Fruit fly (Drosophila melanogaster) whole organism, wandering third instar larva: Measurements from ENCODE around the gene CG9682.

Experiments
- Abd-B ChIP-seq: fragments of >200 bp; optimal IDR thresholded peaks from 2 replicates; lab custom pipeline; 2017; ENCODE audit warnings: missing biosample characterization, missing genetic modification characterization
- CG32264 ChIP-seq: fragments of 200-800 bp; sonication (Bioruptor generic); optimal IDR thresholded peaks from 2 replicates; lab custom pipeline; 2016; ENCODE audit warnings: missing biosample characterization, missing genetic modification characterization
- CG9705 ChIP-seq: fragments of 200-800 bp; sonication (Bioruptor generic); optimal IDR thresholded peaks from 2 replicates; lab custom pipeline; 2018; ENCODE audit warnings: missing biosample characterization, mild to moderate bottlenecking, missing genetic modification characterization
- CrebA ChIP-seq: fragments of 200-800 bp; sonication (Bioruptor generic); optimal IDR thresholded peaks from 2 replicates; lab custom pipeline; 2016; ENCODE audit warnings: missing biosample characterization, mild to moderate bottlenecking, missing genetic modification characterization, borderline replicate concordance
- Dfd ChIP-seq: fragments of >200 bp; optimal IDR thresholded peaks from 2 replicates; lab custom pipeline; 2017; ENCODE audit warnings: missing biosample characterization, missing genetic modification characterization
- Dif ChIP-seq: fragments of 200-275, 200-300 bp; sonication (Bioruptor generic); optimal IDR thresholded peaks from 2 replicates; lab custom pipeline; 2018; ENCODE audit warnings: missing biosample characterization, missing genetic modification characterization; ENCODE audit not compliant: partially characterized antibody
- GATAd ChIP-seq: sonication (Bioruptor generic); optimal IDR thresholded peaks from 2 replicates; lab custom pipeline; 2016; ENCODE audit warnings: missing biosample characterization, missing genetic modification characterization
- HLH106 ChIP-seq: fragments of 200-800 bp; optimal IDR thresholded peaks from 3 replicates; lab custom pipeline; 2019; ENCODE audit warnings: missing biosample characterization, mild to moderate bottlenecking, missing genetic modification characterization, moderate library complexity
- Hnf4 ChIP-seq: fragments of 200-800 bp; sonication (Bioruptor generic); optimal IDR thresholded peaks from 2 replicates; lab custom pipeline; 2016; ENCODE audit warnings: missing biosample characterization, mild to moderate bottlenecking, missing genetic modification characterization
- Hr78 ChIP-seq: fragments of >200 bp; optimal IDR thresholded peaks from 2 replicates; lab custom pipeline; 2017; ENCODE audit warnings: missing biosample characterization, missing genetic modification characterization
- Hr83 ChIP-seq: fragments of 200-300 bp; sonication (Bioruptor generic); optimal IDR thresholded peaks from 2 replicates; lab custom pipeline; 2016; ENCODE audit warnings: missing biosample characterization, mild to moderate bottlenecking, missing genetic modification characterization, moderate library complexity; ENCODE audit not compliant: poor library complexity, severe bottlenecking
- Jra ChIP-seq: sonication (Bioruptor generic); optimal IDR thresholded peaks from 2 replicates; lab custom pipeline; 2016; ENCODE audit warnings: missing biosample characterization, missing genetic modification characterization
- Mio ChIP-seq: sonication (Bioruptor generic); optimal IDR thresholded peaks from 2 replicates; lab custom pipeline; 2016; ENCODE audit warnings: missing biosample characterization, missing genetic modification characterization
- Myc ChIP-seq: fragments of >200 bp; optimal IDR thresholded peaks from 2 replicates; lab custom pipeline; 2017
- N ChIP-seq: fragments of >200 bp; optimal IDR thresholded peaks from 2 replicates; lab custom pipeline; 2018; ENCODE audit warnings: missing biosample characterization, missing external identifiers, missing genetic modification characterization
- OdsH ChIP-seq: fragments of 200-800 bp; sonication (Bioruptor generic); optimal IDR thresholded peaks from 2 replicates; lab custom pipeline; 2016; ENCODE audit warnings: missing biosample characterization, mild to moderate bottlenecking, missing genetic modification characterization
- Rel ChIP-seq, 2 experiments: fragments of 200-800 bp; sonication (Bioruptor generic) in 1 of 2; optimal IDR thresholded peaks; 2 replicates in 1 of 2; 3 replicates in 1 of 2; lab custom pipeline; 2016 to 2019; ENCODE audit warnings: mild to moderate bottlenecking in 2 of 2, missing biosample characterization in 2 of 2, missing genetic modification characterization in 2 of 2, moderate library complexity in 1 of 2
- Sp1 ChIP-seq: fragments of 200-800 bp; sonication (Bioruptor generic); optimal IDR thresholded peaks from 3 replicates; lab custom pipeline; 2019; ENCODE audit warnings: missing biosample characterization, mild to moderate bottlenecking, missing genetic modification characterization, moderate library complexity
- Vsx2 ChIP-seq: fragments of 200-300, 225-300 bp; sonication (Bioruptor generic); optimal IDR thresholded peaks from 2 replicates; lab custom pipeline; 2018; ENCODE audit warnings: missing biosample characterization, missing genetic modification characterization; ENCODE audit not compliant: partially characterized antibody
- br ChIP-seq: fragments of 200-800 bp; sonication (Bioruptor generic); optimal IDR thresholded peaks from 2 replicates; lab custom pipeline; 2016; ENCODE audit warnings: missing biosample characterization, missing genetic modification characterization
- brk ChIP-seq: fragments of 200-800 bp; sonication (Bioruptor generic); optimal IDR thresholded peaks from 2 replicates; lab custom pipeline; 2016; ENCODE audit warnings: missing biosample characterization, mild to moderate bottlenecking, missing genetic modification characterization
- dl ChIP-seq, 2 experiments: fragments of 175-275, 200-275 bp in 1 of 2; fragments of 200-275 bp in 1 of 2; sonication (Bioruptor generic); optimal IDR thresholded peaks; lab custom pipeline; 2018; ENCODE audit warnings: mild to moderate bottlenecking in 2 of 2, missing biosample characterization in 2 of 2, missing genetic modification characterization in 2 of 2, moderate library complexity in 2 of 2; ENCODE audit not compliant: partially characterized antibody in 2 of 2, insufficient read depth in 1 of 2
- dmrt93B ChIP-seq: fragments of 200-800 bp; sonication (Bioruptor generic); optimal IDR thresholded peaks from 2 replicates; lab custom pipeline; 2018; ENCODE audit warnings: missing biosample characterization, mild to moderate bottlenecking, missing genetic modification characterization
- dsf ChIP-seq: sonication (Bioruptor generic); optimal IDR thresholded peaks from 2 replicates; lab custom pipeline; 2016; ENCODE audit warnings: missing biosample characterization, missing genetic modification characterization, borderline replicate concordance
- ey ChIP-seq: fragments of 200-800 bp; sonication (Bioruptor generic); optimal IDR thresholded peaks from 2 replicates; lab custom pipeline; 2016; ENCODE audit warnings: missing biosample characterization, missing genetic modification characterization
- foxo ChIP-seq, 2 experiments: fragments of 200-800 bp; sonication (Bioruptor generic); optimal IDR thresholded peaks; 2 replicates in 1 of 2; 3 replicates in 1 of 2; lab custom pipeline; 2016 to 2017; ENCODE audit warnings: missing biosample characterization in 2 of 2, missing genetic modification characterization in 2 of 2
- fru ChIP-seq: fragments of 200-800 bp; sonication (Bioruptor generic); optimal IDR thresholded peaks from 3 replicates; lab custom pipeline; 2016; ENCODE audit warnings: missing biosample characterization, mild to moderate bottlenecking, missing genetic modification characterization
- h ChIP-seq: fragments of 200-800 bp; sonication (Bioruptor generic); optimal IDR thresholded peaks from 3 replicates; lab custom pipeline; 2016; ENCODE audit warnings: missing biosample characterization, mild to moderate bottlenecking, missing genetic modification characterization
- jim ChIP-seq: fragments of 175-275, 200-325 bp; sonication (Bioruptor generic); optimal IDR thresholded peaks from 2 replicates; lab custom pipeline; 2016; ENCODE audit warnings: missing biosample characterization, mild to moderate bottlenecking, missing genetic modification characterization
- lola ChIP-seq: fragments of >200 bp; optimal IDR thresholded peaks from 2 replicates; lab custom pipeline; 2017; ENCODE audit warnings: missing biosample characterization, missing genetic modification characterization
- pan ChIP-seq: fragments of >200 bp; optimal IDR thresholded peaks from 2 replicates; lab custom pipeline; 2017
- psq ChIP-seq: fragments of 200-800 bp; sonication (Bioruptor generic); optimal IDR thresholded peaks from 3 replicates; lab custom pipeline; 2017; ENCODE audit warnings: missing biosample characterization, mild to moderate bottlenecking, missing genetic modification characterization, moderate library complexity
- rgr ChIP-seq: fragments of 200-800 bp; sonication (Bioruptor generic); optimal IDR thresholded peaks from 3 replicates; lab custom pipeline; 2016; ENCODE audit warnings: missing biosample characterization, mild to moderate bottlenecking, missing genetic modification characterization
- sage ChIP-seq: fragments of 200-800 bp; sonication (Bioruptor generic); optimal IDR thresholded peaks from 2 replicates; lab custom pipeline; 2016; ENCODE audit warnings: missing biosample characterization, mild to moderate bottlenecking, missing genetic modification characterization
- sv ChIP-seq: fragments of 200-800 bp; sonication (Bioruptor generic); optimal IDR thresholded peaks from 3 replicates; lab custom pipeline; 2016; ENCODE audit warnings: missing biosample characterization, missing genetic modification characterization
- tai ChIP-seq: sonication (Bioruptor generic); optimal IDR thresholded peaks from 2 replicates; lab custom pipeline; 2016; ENCODE audit warnings: missing biosample characterization, missing genetic modification characterization
- usp ChIP-seq: fragments of >200 bp; optimal IDR thresholded peaks from 2 replicates; lab custom pipeline; 2017; ENCODE audit warnings: missing biosample characterization, missing genetic modification characterization
- woc ChIP-seq: sonication (Bioruptor generic); optimal IDR thresholded peaks from 2 replicates; lab custom pipeline; 2016; ENCODE audit warnings: missing biosample characterization, mild to moderate bottlenecking, missing genetic modification characterization

CG9682 gene

DNA sequence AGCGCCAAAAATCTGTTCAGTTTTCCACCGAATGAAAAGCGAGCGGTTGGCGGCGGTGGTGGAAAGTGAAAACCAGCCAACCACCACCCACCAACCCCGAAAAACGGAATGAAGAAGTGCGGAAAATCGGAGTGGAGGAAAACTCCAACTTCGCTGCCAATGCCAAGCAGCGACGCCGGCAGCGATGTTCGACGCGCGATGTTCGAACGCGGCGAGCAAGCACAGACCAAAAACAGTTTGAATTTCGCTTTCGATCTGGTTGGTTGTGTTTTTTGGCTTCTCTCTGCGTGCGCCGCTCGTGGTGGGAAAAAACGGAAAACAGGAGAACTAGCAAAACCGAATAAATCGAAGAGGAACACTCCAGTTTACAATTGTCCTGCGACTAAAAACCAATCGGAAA is 27.0 kb downstream of the CG9682 start, which contains the start of gene heca:
Gene heca, plus strand, starts transcription at position 233 of the 400 bp plus-strand sequence.
- no peak for TF ChIP-seq Jra
- TF ChIP-seq CrebA (GFP tag; lab: Kevin White, UChicago): no peak
- no peak for TF ChIP-seq Dif (GFP tag; lab: Kevin White, UChicago)
- no peak for TF ChIP-seq sv
- no peak for TF ChIP-seq Mio (GFP tag; lab: Kevin White, UChicago)
- no peak for TF ChIP-seq Hr78 (GFP tag; lab: Kevin White, UChicago)
- TF ChIP-seq Rel (GFP tag; optimal IDR thresholded peaks at IDR 0.05; lab: Kevin White, UChicago): no peak
- no peak for TF ChIP-seq Rel (tag; optimal IDR thresholded peaks at IDR 0.05; lab: Kevin White, UChicago)
- peak; percentile 7 for TF ChIP-seq OdsH (GFP tag; lab: Kevin White, UChicago)
- no peak for TF ChIP-seq br (GFP tag; lab: Kevin White, UChicago)
- no peak for TF ChIP-seq dmrt93B (GFP tag; lab: Kevin White, UChicago)
- peak; percentile 15 for TF ChIP-seq Sp1 (GFP tag; lab: Kevin White, UChicago)
- TF ChIP-seq CG9705 (GFP tag; lab: Kevin White, UChicago): no peak
- no peak for TF ChIP-seq pan (lab: Kevin White, UChicago)
- TF ChIP-seq ey (GFP tag; lab: Kevin White, UChicago): no peak
- TF ChIP-seq Vsx2 (GFP tag; lab: Kevin White, UChicago): no peak
- peak; percentile 63 for TF ChIP-seq psq (GFP tag; lab: Kevin White, UChicago)
- TF ChIP-seq tai (GFP tag; lab: Kevin White, UChicago): no peak
- peak; percentile 1 for TF ChIP-seq h (GFP tag; lab: Kevin White, UChicago)
- no peak for TF ChIP-seq sage
- TF ChIP-seq woc (GFP tag; lab: Kevin White, UChicago): no peak
- no peak for TF ChIP-seq jim (GFP tag; lab: Kevin White, UChicago)
- TF ChIP-seq fru: peak; percentile 8
- TF ChIP-seq N (GFP tag; lab: Kevin White, UChicago): no peak
- no peak for TF ChIP-seq CG32264 (GFP tag; lab: Kevin White, UChicago)
- TF ChIP-seq HLH106 (tag; lab: Kevin White, UChicago): no peak

DNA sequence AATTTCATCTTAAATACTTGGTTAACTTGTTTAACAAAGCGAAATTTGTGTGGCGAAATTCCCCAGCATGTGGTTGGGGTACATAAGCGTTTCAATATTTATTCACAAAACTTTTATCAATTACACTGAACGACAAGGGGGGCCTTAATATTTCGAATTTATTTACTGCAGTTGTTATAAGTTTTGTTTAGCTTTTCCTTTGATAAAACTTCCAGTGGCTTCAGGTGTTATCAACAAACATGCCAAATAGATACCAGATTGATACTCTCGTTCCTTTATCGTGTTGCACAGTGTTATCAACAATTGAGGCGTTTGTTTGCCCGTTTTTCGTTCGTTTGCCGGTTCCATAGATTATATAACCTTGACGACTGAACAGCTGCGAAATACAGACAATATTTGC is 29.6 kb downstream of the CG9682 start:
- TF ChIP-seq brk (GFP tag; lab: Kevin White, UChicago) (no peak), sv (no peak), jim (GFP tag; lab: Kevin White, UChicago) (no peak), Mio (GFP tag; lab: Kevin White, UChicago) (peak; percentile 4), woc (GFP tag; lab: Kevin White, UChicago) (peak; percentile 30), Hr83 (GFP tag; lab: Kevin White, UChicago) (no peak), GATAd (GFP tag; lab: Kevin White, UChicago) (no peak), dl (GFP tag; optimal IDR thresholded peaks at IDR 0.05; lab: Kevin White, UChicago; ENCODE audit: insufficient read depth in 1 of 2, partially characterized antibody in 2 of 2) (no peak), ey (GFP tag; lab: Kevin White, UChicago) (peak; percentile 73), dsf (no peak), h (GFP tag; lab: Kevin White, UChicago) (peak; percentile 84), rgr (GFP tag; lab: Kevin White, UChicago) (peak; percentile 82), pan (lab: Kevin White, UChicago) (no peak), Sp1 (GFP tag; lab: Kevin White, UChicago) (peak; percentile 59), dmrt93B (GFP tag; lab: Kevin White, UChicago) (peak; percentile 72), HLH106 (tag; lab: Kevin White, UChicago) (peak; percentile 71), lola (no peak), OdsH (GFP tag; lab: Kevin White, UChicago) (peak; percentile 68), Abd-B (no peak), CrebA (GFP tag; lab: Kevin White, UChicago) (no peak), CG32264 (GFP tag; lab: Kevin White, UChicago) (peak; percentile 63), Myc (lab: Kevin White, UChicago) (no peak), tai (GFP tag; lab: Kevin White, UChicago) (peak; percentile 16), Jra (no peak), foxo (GFP tag; optimal IDR thresholded peaks at IDR 0.05; lab: Kevin White, UChicago) (peak; percentile 63 to 89), psq (GFP tag; lab: Kevin White, UChicago) (peak; percentile 56), Hnf4 (GFP tag; lab: Kevin White, UChicago) (peak; percentile 61), CG9705 (GFP tag; lab: Kevin White, UChicago) (no peak), N (GFP tag; lab: Kevin White, UChicago) (no peak), sage (peak; percentile 52), usp (GFP tag; lab: Kevin White, UChicago) (no peak), Vsx2 (GFP tag; lab: Kevin White, UChicago) (no peak), Dif (GFP tag; lab: Kevin White, UChicago) (no peak), Dfd (GFP tag; lab: Kevin White, UChicago) (no peak), Rel (GFP tag; optimal IDR thresholded peaks at IDR 0.05; lab: Kevin White, UChicago) (no peak), Rel (tag; optimal IDR thresholded peaks at IDR 0.05; lab: Kevin White, UChicago) (peak; percentile 3), Hr78 (GFP tag; lab: Kevin White, UChicago) (no peak), br (GFP tag; lab: Kevin White, UChicago) (peak; percentile 85), fru (peak; percentile 85)
